Fruit fly (Drosophila melanogaster) whole organism, wandering third instar larva: Measurements from ENCODE around the gene app.

Source experiments
- CrebA ChIP-seq: fragments of 200-800 bp; sonication (Bioruptor generic); optimal IDR thresholded peaks from 2 replicates; lab custom pipeline; 2016; ENCODE audit warnings: missing biosample characterization, mild to moderate bottlenecking, missing genetic modification characterization, borderline replicate concordance
- Hr78 ChIP-seq: fragments of >200 bp; optimal IDR thresholded peaks from 2 replicates; lab custom pipeline; 2017; ENCODE audit warnings: missing biosample characterization, missing genetic modification characterization
- OdsH ChIP-seq: fragments of 200-800 bp; sonication (Bioruptor generic); optimal IDR thresholded peaks from 2 replicates; lab custom pipeline; 2016; ENCODE audit warnings: missing biosample characterization, mild to moderate bottlenecking, missing genetic modification characterization
- Sp1 ChIP-seq: fragments of 200-800 bp; sonication (Bioruptor generic); optimal IDR thresholded peaks from 3 replicates; lab custom pipeline; 2019; ENCODE audit warnings: missing biosample characterization, mild to moderate bottlenecking, missing genetic modification characterization, moderate library complexity
- br ChIP-seq: fragments of 200-800 bp; sonication (Bioruptor generic); optimal IDR thresholded peaks from 2 replicates; lab custom pipeline; 2016; ENCODE audit warnings: missing biosample characterization, missing genetic modification characterization
- dsf ChIP-seq: sonication (Bioruptor generic); optimal IDR thresholded peaks from 2 replicates; lab custom pipeline; 2016; ENCODE audit warnings: missing biosample characterization, missing genetic modification characterization, borderline replicate concordance
- foxo ChIP-seq, 2 experiments: fragments of 200-800 bp; sonication (Bioruptor generic); optimal IDR thresholded peaks; 2 replicates in 1 of 2; 3 replicates in 1 of 2; lab custom pipeline; 2016 to 2017; ENCODE audit warnings: missing biosample characterization in 2 of 2, missing genetic modification characterization in 2 of 2
- h ChIP-seq: fragments of 200-800 bp; sonication (Bioruptor generic); optimal IDR thresholded peaks from 3 replicates; lab custom pipeline; 2016; ENCODE audit warnings: missing biosample characterization, mild to moderate bottlenecking, missing genetic modification characterization
- lola ChIP-seq: fragments of >200 bp; optimal IDR thresholded peaks from 2 replicates; lab custom pipeline; 2017; ENCODE audit warnings: missing biosample characterization, missing genetic modification characterization
- pan ChIP-seq: fragments of >200 bp; optimal IDR thresholded peaks from 2 replicates; lab custom pipeline; 2017
- psq ChIP-seq: fragments of 200-800 bp; sonication (Bioruptor generic); optimal IDR thresholded peaks from 3 replicates; lab custom pipeline; 2017; ENCODE audit warnings: missing biosample characterization, mild to moderate bottlenecking, missing genetic modification characterization, moderate library complexity
- sage ChIP-seq: fragments of 200-800 bp; sonication (Bioruptor generic); optimal IDR thresholded peaks from 2 replicates; lab custom pipeline; 2016; ENCODE audit warnings: missing biosample characterization, mild to moderate bottlenecking, missing genetic modification characterization
- sv ChIP-seq: fragments of 200-800 bp; sonication (Bioruptor generic); optimal IDR thresholded peaks from 3 replicates; lab custom pipeline; 2016; ENCODE audit warnings: missing biosample characterization, missing genetic modification characterization

DNA sequence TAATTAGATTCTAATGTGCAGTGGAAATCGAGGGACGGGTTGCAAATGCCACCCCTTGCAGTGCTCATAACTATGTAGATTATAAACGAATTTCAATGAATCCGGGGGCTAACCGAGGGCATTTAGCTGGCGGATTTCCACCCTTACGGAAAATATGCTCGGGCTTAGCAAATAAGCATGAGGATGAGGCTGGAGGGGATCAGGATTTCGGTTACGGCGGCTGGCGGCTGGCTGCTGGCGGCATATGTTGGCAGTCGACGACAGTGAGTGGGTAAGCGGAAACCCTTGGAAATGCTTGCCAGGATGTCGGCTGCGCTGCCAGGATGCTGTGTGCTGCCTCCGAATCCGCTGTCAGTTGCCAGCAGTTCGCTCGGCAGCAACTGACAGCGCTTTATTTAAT lies 28.0 kb upstream of the app start:
- no peak for TF ChIP-seq br (GFP tag; lab: Kevin White, UChicago)
- TF ChIP-seq Sp1 (GFP tag; lab: Kevin White, UChicago) = no peak
- TF ChIP-seq h (GFP tag; lab: Kevin White, UChicago) = no peak
- TF ChIP-seq sage = no peak
- TF ChIP-seq OdsH (GFP tag; lab: Kevin White, UChicago) = no peak
- TF ChIP-seq Hr78 = no peak
- no peak for TF ChIP-seq psq
- no peak for TF ChIP-seq sv (GFP tag; lab: Kevin White, UChicago)
- TF ChIP-seq pan (lab: Kevin White, UChicago) = no peak
- TF ChIP-seq CrebA = no peak
- TF ChIP-seq foxo (GFP tag; optimal IDR thresholded peaks at IDR 0.05; lab: Kevin White, UChicago) = no peak
- TF ChIP-seq lola (GFP tag; lab: Kevin White, UChicago) = no peak
- TF ChIP-seq dsf = no peak
